Worm (Caenorhabditis elegans): Measurements from ENCODE around the gene alr-1.
A peak's percentile ranks its signal among the peaks of the same experiment; 100 is the strongest.

Gene alr-1

DNA sequence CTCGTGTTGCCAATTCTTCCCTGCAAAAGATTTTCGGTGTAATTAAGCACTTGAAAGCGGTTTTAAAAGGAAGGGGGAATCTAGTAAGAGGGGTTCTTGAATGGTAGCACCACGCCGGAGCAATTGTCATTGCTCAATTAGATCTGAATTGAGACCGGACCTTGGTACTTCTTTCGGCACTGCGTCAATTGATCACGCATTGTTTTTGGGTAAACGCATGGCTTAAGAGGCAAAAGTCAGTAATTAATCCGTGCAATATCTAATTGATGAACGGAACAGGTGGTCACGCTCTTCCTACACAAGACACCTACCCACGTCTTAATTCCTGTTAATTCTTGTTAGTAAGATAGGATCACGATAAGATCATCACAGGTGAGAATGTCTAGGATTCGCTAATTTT lies 1.4 kb downstream of the alr-1 start:
- TF ChIP-seq nhr-41 (GFP tag; IDR thresholded peaks at IDR 0.05) (no peak), nhr-102 (tag; optimal IDR thresholded peaks at IDR 0.05) (no peak), nhr-48 (tag; optimal IDR thresholded peaks at IDR 0.05) (no peak), unc-130 (GFP tag; optimal IDR thresholded peaks at IDR 0.05) (no peak), hlh-11 (tag; optimal IDR thresholded peaks at IDR 0.05) (no peak), spr-3 (GFP tag; optimal IDR thresholded peaks at IDR 0.05) (no peak), lir-3 (tag; optimal IDR thresholded peaks at IDR 0.05) (no peak), nhr-6 (tag; optimal IDR thresholded peaks at IDR 0.05) (no peak)

DNA sequence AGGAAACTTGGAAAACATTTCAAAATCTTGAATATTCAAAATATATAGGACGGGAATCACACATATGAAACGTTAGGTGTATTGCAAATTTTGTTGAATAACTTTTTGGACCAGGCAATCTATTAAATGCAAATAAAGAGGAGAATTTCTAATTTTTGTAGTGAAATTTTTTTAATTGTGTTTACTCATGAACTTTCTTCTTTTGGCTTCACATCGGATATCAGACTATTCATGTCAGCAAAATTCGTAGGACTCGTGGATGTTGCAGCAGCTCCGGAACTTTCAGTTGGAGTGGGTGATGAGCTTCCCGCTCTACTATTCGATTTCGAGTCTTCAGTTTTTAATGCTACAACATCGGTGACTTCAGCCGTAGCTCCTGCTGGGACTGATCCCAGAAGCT lies 3.0 kb downstream of the alr-1 start:
- peak; percentile 58 for TF ChIP-seq aha-1 (tag)
- TF ChIP-seq hmg-1.1 (GFP tag; IDR thresholded peaks at IDR 0.05), result no peak
- peak in 1 of 2 experiments; percentile 66 for TF ChIP-seq unc-62 (GFP tag; optimal IDR thresholded peaks at IDR 0.05 in 1 of 2)
- TF ChIP-seq unc-62 (tag; optimal IDR thresholded peaks at IDR 0.05), result no peak

DNA sequence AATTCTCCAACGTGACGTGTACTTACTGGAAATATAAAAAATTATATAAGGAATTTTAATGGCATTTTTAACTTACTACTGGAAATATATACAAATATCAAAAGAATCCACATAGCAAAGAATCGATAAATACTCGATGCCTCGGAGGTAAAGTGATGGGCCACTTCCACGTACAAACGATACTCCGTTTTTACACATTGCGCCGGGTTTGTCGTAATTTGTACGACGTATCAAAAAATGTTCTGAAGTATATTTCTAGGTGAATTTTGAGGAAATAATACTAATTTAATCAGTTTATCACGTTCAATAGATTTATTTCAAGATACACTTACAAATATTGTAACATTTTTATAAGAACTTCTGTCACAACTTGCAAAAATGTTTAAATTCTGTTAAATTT lies 4.6 kb downstream of the alr-1 start, which contains the start of gene R08B4.3:
Gene R08B4.3, minus strand, starts transcription at position 198 of the 400 bp plus-strand sequence.
- TF ChIP-seq T20F7.1 (GFP tag; optimal IDR thresholded peaks at IDR 0.05) (peak; percentile 74), attf-4 (tag; optimal IDR thresholded peaks at IDR 0.05) (no peak)

DNA sequence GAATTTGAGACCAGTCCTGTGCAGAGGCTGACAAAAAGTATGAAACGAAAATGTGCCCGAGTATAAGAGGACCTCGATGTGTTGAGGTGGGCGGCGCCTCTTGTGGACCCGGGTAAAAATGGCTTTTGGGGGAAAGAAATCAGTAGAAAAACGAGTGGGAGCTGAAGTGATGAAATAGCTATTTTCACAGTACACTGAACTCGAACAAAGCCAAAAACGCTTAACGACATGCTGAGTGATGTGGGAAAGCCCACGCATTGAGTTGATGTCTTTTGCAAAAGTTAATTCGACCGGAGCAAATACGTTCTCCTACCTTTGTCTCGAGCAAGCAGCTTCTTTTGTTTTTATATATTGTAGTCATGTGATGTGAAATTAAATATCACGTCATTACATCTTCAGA lies 8.7 kb downstream of the alr-1 start, which contains the start of gene nlp-66:
Gene nlp-66, minus strand, starts transcription at position 101 of the 400 bp plus-strand sequence.
- TF ChIP-seq fos-1 (tag; optimal IDR thresholded peaks at IDR 0.05) (no peak), set-16 (GFP tag; IDR thresholded peaks at IDR 0.05) (no peak)

DNA sequence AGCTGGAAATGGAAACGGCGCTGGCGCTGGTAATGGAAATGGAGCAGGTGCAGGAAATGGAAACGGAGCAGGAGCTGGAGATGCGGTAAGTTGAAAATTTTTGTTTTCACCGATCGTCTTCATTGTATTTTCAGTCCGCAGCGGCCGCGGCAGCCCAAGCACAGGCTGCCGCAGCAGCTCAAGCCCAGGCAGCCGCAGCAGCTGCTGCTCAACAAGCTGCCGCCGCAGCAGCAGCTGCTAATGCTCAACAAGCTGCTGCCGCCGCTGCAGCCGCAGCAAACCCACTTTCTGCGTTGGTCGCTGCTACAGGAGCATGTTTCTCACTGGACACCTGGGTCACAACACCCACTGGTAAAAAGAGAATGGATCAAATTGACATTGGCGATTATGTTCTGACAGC lies 11.0 kb downstream of the alr-1 start:
- peak; percentile 96 for TF ChIP-seq set-16 (GFP tag; IDR thresholded peaks at IDR 0.05)
- no peak for TF ChIP-seq Y105C5A.15 (GFP tag; IDR thresholded peaks at IDR 0.05)

DNA sequence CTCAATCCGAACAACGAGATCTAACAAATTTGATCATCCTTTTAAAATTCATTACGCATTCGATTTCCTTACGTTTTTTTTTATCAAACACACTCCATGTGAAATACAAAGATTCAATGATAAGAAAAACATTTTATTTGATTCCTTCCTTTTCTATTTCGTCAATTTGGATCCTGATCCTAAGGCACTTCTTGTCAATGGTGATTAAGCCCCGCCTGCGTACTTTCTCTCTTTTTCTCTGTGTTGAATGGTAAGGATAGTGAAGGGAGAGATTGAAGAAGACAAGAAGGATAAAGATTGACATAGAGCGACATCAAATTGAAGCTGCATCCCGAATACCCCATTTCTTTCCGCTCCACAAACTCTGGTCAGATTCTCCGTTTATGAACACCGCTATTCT lies 16.2 kb downstream of the alr-1 start, which contains the start of gene grd-1:
Gene grd-1, plus strand, starts transcription at position 241 of the 400 bp plus-strand sequence.
- TF ChIP-seq unc-62 (GFP tag; optimal IDR thresholded peaks at IDR 0.05 in 1 of 2) (peak in 1 of 2 experiments; percentile 73), unc-62 (tag; optimal IDR thresholded peaks at IDR 0.05) (no peak), F26F4.8 (GFP tag; conservative IDR thresholded peaks at IDR 0.05) (no peak), lin-15B (tag; optimal IDR thresholded peaks at IDR 0.05) (no peak), ceh-20 (GFP tag; IDR thresholded peaks at IDR 0.05) (no peak), lin-38 (GFP tag; IDR thresholded peaks at IDR 0.05) (no peak), daf-8 (GFP tag; IDR thresholded peaks at IDR 0.05) (no peak), cey-2 (tag; optimal IDR thresholded peaks at IDR 0.05; ENCODE audit: borderline replicate concordance, insufficient read depth) (no peak), dmd-9 (GFP tag; IDR thresholded peaks at IDR 0.05) (no peak), rbr-2 (tag; optimal IDR thresholded peaks at IDR 0.05) (no peak), F49E8.2 (tag; optimal IDR thresholded peaks at IDR 0.05; ENCODE audit: borderline replicate concordance) (no peak), nhr-28 (tag; optimal IDR thresholded peaks at IDR 0.05) (peak; percentile 14), sdz-12 (GFP tag; optimal IDR thresholded peaks at IDR 0.05) (no peak), T20F7.1 (GFP tag; optimal IDR thresholded peaks at IDR 0.05) (no peak), lsy-2 (tag; optimal IDR thresholded peaks at IDR 0.05) (no peak), ceh-28 (tag; optimal IDR thresholded peaks at IDR 0.05) (no peak), hif-1 (tag; optimal IDR thresholded peaks at IDR 0.05) (no peak)
